Fruit fly (Drosophila melanogaster) whole organism, wandering third instar larva: ENCODE results near the gene Mlc2.

Experiments
- Abd-B ChIP-seq: fragments of >200 bp; optimal IDR thresholded peaks from 2 replicates; lab custom pipeline; 2017; ENCODE audit warnings: missing biosample characterization, missing genetic modification characterization
- HLH106 ChIP-seq: fragments of 200-800 bp; optimal IDR thresholded peaks from 3 replicates; lab custom pipeline; 2019; ENCODE audit warnings: missing biosample characterization, mild to moderate bottlenecking, missing genetic modification characterization, moderate library complexity
- N ChIP-seq: fragments of >200 bp; optimal IDR thresholded peaks from 2 replicates; lab custom pipeline; 2018; ENCODE audit warnings: missing biosample characterization, missing external identifiers, missing genetic modification characterization

DNA sequence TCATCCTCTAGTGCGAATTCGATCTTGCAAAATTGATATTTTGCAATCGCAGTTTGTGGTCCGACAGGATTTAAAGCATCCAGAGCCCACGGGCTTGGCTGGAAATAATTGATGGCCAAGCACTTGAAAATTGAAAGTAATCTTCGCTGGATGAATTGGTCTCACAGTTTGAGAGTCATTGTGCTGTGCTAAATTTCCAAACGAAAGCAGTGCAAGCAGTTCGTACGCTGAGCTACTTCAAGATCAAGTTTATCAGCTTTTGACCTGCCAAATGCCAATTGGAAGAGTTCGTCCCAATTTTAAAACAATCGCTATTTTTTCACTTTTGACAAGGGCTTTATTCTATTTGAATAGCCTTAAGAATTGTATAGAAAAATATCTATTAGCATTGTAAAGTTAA, 20.5 kb downstream of the Mlc2 start:
- TF ChIP-seq Abd-B (GFP tag; lab: Kevin White, UChicago), result no peak
- no peak for TF ChIP-seq HLH106 (tag; lab: Kevin White, UChicago)
- TF ChIP-seq N (GFP tag; lab: Kevin White, UChicago), result no peak
